Fruit fly (Drosophila melanogaster) whole organism, prepupa: Measurements from ENCODE around the gene CG9784.

Source experiments
- Blimp-1 ChIP-seq: fragments of 200-800 bp; sonication (Bioruptor generic); optimal IDR thresholded peaks from 3 replicates; lab custom pipeline; 2017; ENCODE audit warnings: missing biosample characterization, missing genetic modification characterization, mild to moderate bottlenecking, moderate library complexity, missing genetic modification reagents
- CG10631 ChIP-seq: fragments of 200-800 bp; sonication (Bioruptor generic); optimal IDR thresholded peaks from 2 replicates; lab custom pipeline; 2016; ENCODE audit warnings: missing biosample characterization, missing genetic modification characterization
- CG10669 ChIP-seq: fragments of 200-800 bp; sonication (Bioruptor generic); optimal IDR thresholded peaks from 3 replicates; lab custom pipeline; 2018; ENCODE audit warnings: missing biosample characterization, mild to moderate bottlenecking, missing genetic modification characterization, moderate library complexity
- CG11762 ChIP-seq: fragments of 200-800 bp; sonication (Bioruptor generic); optimal IDR thresholded peaks from 3 replicates; lab custom pipeline; 2016; ENCODE audit warnings: missing biosample characterization, missing genetic modification characterization; ENCODE audit not compliant: insufficient read depth
- CG11902 ChIP-seq: fragments of 200-800 bp; sonication (Bioruptor generic); optimal IDR thresholded peaks from 3 replicates; lab custom pipeline; 2016; ENCODE audit warnings: missing biosample characterization, missing genetic modification characterization
- CG1621 ChIP-seq: fragments of 200-800 bp; sonication (Bioruptor generic); optimal IDR thresholded peaks from 3 replicates; lab custom pipeline; 2018; ENCODE audit warnings: missing biosample characterization, mild to moderate bottlenecking, missing genetic modification characterization
- CG3032 ChIP-seq: fragments of 200-800 bp; optimal IDR thresholded peaks from 2 replicates; lab custom pipeline; 2019; ENCODE audit warnings: missing biosample characterization, mild to moderate bottlenecking, missing genetic modification characterization, moderate library complexity
- CG31627 ChIP-seq: fragments of 200-800 bp; sonication (Bioruptor generic); optimal IDR thresholded peaks from 3 replicates; lab custom pipeline; 2016; ENCODE audit warnings: missing biosample characterization, missing genetic modification characterization
- CG32006 ChIP-seq: fragments of 200-800 bp; sonication (Bioruptor generic); optimal IDR thresholded peaks from 3 replicates; lab custom pipeline; 2017; ENCODE audit warnings: missing biosample characterization, mild to moderate bottlenecking, missing genetic modification characterization
- CG34406 ChIP-seq: fragments of 200-800 bp; sonication (Bioruptor generic); optimal IDR thresholded peaks from 3 replicates; lab custom pipeline; 2016; ENCODE audit warnings: missing biosample characterization, missing genetic modification characterization
- CG4318 ChIP-seq: fragments of 200-800 bp; sonication (Bioruptor generic); optimal IDR thresholded peaks from 3 replicates; lab custom pipeline; 2017; ENCODE audit warnings: missing biosample characterization, mild to moderate bottlenecking, missing genetic modification characterization
- CG6163 ChIP-seq: fragments of 200-800 bp; sonication (Bioruptor generic); IDR thresholded peaks from 3 replicates; pipeline ENCODE4 v1.3.6; 2022; ENCODE audit warnings: missing biosample characterization, missing genetic modification characterization
- CG6276 ChIP-seq: fragments of 200-800 bp; sonication (Bioruptor generic); optimal IDR thresholded peaks from 2 replicates; lab custom pipeline; 2017; ENCODE audit warnings: missing biosample characterization, mild to moderate bottlenecking, missing genetic modification characterization
- CG6792 ChIP-seq: fragments of 200-800 bp; sonication (Bioruptor generic); optimal IDR thresholded peaks from 3 replicates; lab custom pipeline; 2016; ENCODE audit warnings: missing biosample characterization, missing genetic modification characterization
- CG6808 ChIP-seq: fragments of 200-800 bp; sonication (Bioruptor generic); optimal IDR thresholded peaks from 3 replicates; lab custom pipeline; 2017; ENCODE audit warnings: missing biosample characterization, missing genetic modification characterization, mild to moderate bottlenecking, moderate library complexity, missing genetic modification reagents
- CG6854 ChIP-seq: fragments of 200-800 bp; sonication (Bioruptor generic); optimal IDR thresholded peaks from 2 replicates; lab custom pipeline; 2017; ENCODE audit warnings: missing biosample characterization, mild to moderate bottlenecking, missing genetic modification characterization
- CG8319 ChIP-seq: fragments of 200-800 bp; sonication (Bioruptor generic); optimal IDR thresholded peaks from 3 replicates; lab custom pipeline; 2016; ENCODE audit warnings: missing biosample characterization, missing genetic modification characterization
- CG8632 ChIP-seq: fragments of 200-800 bp; sonication (Bioruptor generic); optimal IDR thresholded peaks from 3 replicates; lab custom pipeline; 2016; ENCODE audit warnings: missing biosample characterization, missing genetic modification characterization
- CG9139 ChIP-seq: fragments of 200-800 bp; sonication (Bioruptor generic); optimal IDR thresholded peaks from 3 replicates; lab custom pipeline; 2017; ENCODE audit warnings: missing biosample characterization, mild to moderate bottlenecking, missing genetic modification characterization
- Eip75B ChIP-seq: fragments of 200-800 bp; sonication (Bioruptor generic); optimal IDR thresholded peaks from 3 replicates; lab custom pipeline; 2016; ENCODE audit warnings: missing biosample characterization, missing genetic modification characterization
- Eip78C ChIP-seq: fragments of 200-800 bp; sonication (Bioruptor generic); peaks from one replicate; lab custom pipeline; 2016; ENCODE audit warnings: missing biosample characterization, missing genetic modification characterization
- Gug ChIP-seq: fragments of 200-800 bp; sonication (Bioruptor generic); IDR thresholded peaks from 2 replicates; pipeline ENCODE4 v1.3.6; 2022; ENCODE audit warnings: missing biosample characterization, missing genetic modification characterization
- Hr39 ChIP-seq: fragments of 200-800 bp; sonication (Bioruptor generic); optimal IDR thresholded peaks from 2 replicates; lab custom pipeline; 2016; ENCODE audit warnings: missing biosample characterization, missing genetic modification characterization
- Hr4 ChIP-seq: fragments of 200-800 bp; sonication (Bioruptor generic); optimal IDR thresholded peaks from 3 replicates; lab custom pipeline; 2016; ENCODE audit warnings: missing biosample characterization, missing genetic modification characterization
- Met ChIP-seq: fragments of 200-800 bp; sonication (Bioruptor generic); optimal IDR thresholded peaks from 3 replicates; lab custom pipeline; 2016; ENCODE audit warnings: missing biosample characterization, missing genetic modification characterization
- OdsH ChIP-seq: fragments of 200-800 bp; sonication (Bioruptor generic); optimal IDR thresholded peaks from 3 replicates; lab custom pipeline; 2016; ENCODE audit warnings: missing biosample characterization, missing genetic modification characterization
- Smox ChIP-seq: fragments of 200-800 bp; sonication (Bioruptor generic); optimal IDR thresholded peaks from 3 replicates; lab custom pipeline; 2016; ENCODE audit warnings: missing biosample characterization, missing genetic modification characterization
- Sox14 ChIP-seq: fragments of 200-800 bp; sonication (Bioruptor generic); optimal IDR thresholded peaks from 3 replicates; lab custom pipeline; 2016; ENCODE audit warnings: missing biosample characterization, missing genetic modification characterization
- Sox15 ChIP-seq: fragments of 200-800 bp; sonication (Bioruptor generic); optimal IDR thresholded peaks from 3 replicates; lab custom pipeline; 2016; ENCODE audit warnings: missing biosample characterization, missing genetic modification characterization
- achi ChIP-seq: fragments of 200-800 bp; sonication (Bioruptor generic); optimal IDR thresholded peaks from 3 replicates; lab custom pipeline; 2016; ENCODE audit warnings: missing biosample characterization, missing genetic modification characterization
- acj6 ChIP-seq: fragments of 200-800 bp; sonication (Bioruptor generic); optimal IDR thresholded peaks from 3 replicates; lab custom pipeline; 2016; ENCODE audit warnings: missing biosample characterization, missing genetic modification characterization
- cyc ChIP-seq: fragments of 200-800 bp; sonication (Bioruptor generic); optimal IDR thresholded peaks from 3 replicates; lab custom pipeline; 2016; ENCODE audit warnings: missing biosample characterization, missing genetic modification characterization
- eg ChIP-seq: fragments of 200-800 bp; sonication (Bioruptor generic); IDR thresholded peaks from 3 replicates; pipeline ENCODE4 v1.3.6; 2022; ENCODE audit warnings: missing biosample characterization, missing genetic modification characterization
- esn ChIP-seq: fragments of 200-800 bp; sonication (Bioruptor generic); optimal IDR thresholded peaks from 2 replicates; lab custom pipeline; 2016; ENCODE audit warnings: missing biosample characterization, mild to moderate bottlenecking, missing genetic modification characterization, moderate library complexity
- fkh ChIP-seq: fragments of 200-800 bp; sonication (Bioruptor generic); optimal IDR thresholded peaks from 3 replicates; lab custom pipeline; 2017; ENCODE audit warnings: missing biosample characterization, mild to moderate bottlenecking, missing genetic modification characterization, moderate library complexity
- lz ChIP-seq: fragments of 200-800 bp; sonication (Bioruptor generic); optimal IDR thresholded peaks from 3 replicates; lab custom pipeline; 2016; ENCODE audit warnings: missing biosample characterization, missing genetic modification characterization
- pdm3 ChIP-seq: fragments of 200-800 bp; sonication (Bioruptor generic); optimal IDR thresholded peaks from 3 replicates; lab custom pipeline; 2016; ENCODE audit warnings: missing biosample characterization, missing genetic modification characterization
- ss ChIP-seq, 2 experiments: fragments of 200-800 bp; sonication (Bioruptor generic); optimal IDR thresholded peaks; 2 replicates in 1 of 2; 3 replicates in 1 of 2; lab custom pipeline; 2017 to 2018; ENCODE audit warnings: mild to moderate bottlenecking in 2 of 2, missing biosample characterization in 2 of 2, missing genetic modification characterization in 2 of 2, moderate library complexity in 1 of 2
- svp ChIP-seq: fragments of 200-800 bp; sonication (Bioruptor generic); peaks from one replicate; lab custom pipeline; 2016; ENCODE audit warnings: missing biosample characterization, missing genetic modification characterization
- topi ChIP-seq: fragments of 200-800 bp; sonication (Bioruptor generic); optimal IDR thresholded peaks from 3 replicates; lab custom pipeline; 2016; ENCODE audit warnings: missing biosample characterization, missing genetic modification characterization

The CG9784 gene

dm6 chrX:16581703-16582102 is 17.3 kb downstream of the CG9784 start:
- TF ChIP-seq topi (GFP tag; lab: Kevin White, UChicago) = peak; percentile 4
- no peak for TF ChIP-seq CG1621 (tag; lab: Kevin White, UChicago)
- peak; percentile 4 for TF ChIP-seq lz (GFP tag; lab: Kevin White, UChicago)
- TF ChIP-seq Hr39 (GFP tag; lab: Kevin White, UChicago) = peak; percentile 21
- TF ChIP-seq acj6 = peak; percentile 15
- TF ChIP-seq Sox15 (GFP tag; lab: Kevin White, UChicago) = no peak
- peak; percentile 12 for TF ChIP-seq OdsH (GFP tag; lab: Kevin White, UChicago)
- peak; percentile 3 for TF ChIP-seq CG31627 (GFP tag; lab: Kevin White, UChicago)
- no peak for TF ChIP-seq CG11762 (GFP tag; lab: Kevin White, UChicago)
- peak; percentile 7 for TF ChIP-seq pdm3 (GFP tag; lab: Kevin White, UChicago)
- peak; percentile 0 for TF ChIP-seq esn
- TF ChIP-seq Eip78C (GFP tag; lab: Kevin White, UChicago) = peak; percentile 62
- peak; percentile 56 for TF ChIP-seq CG32006 (GFP tag; lab: Kevin White, UChicago)
- TF ChIP-seq Gug (GFP tag; lab: Robert Waterston, UW) = no peak
- peak; percentile 3 for TF ChIP-seq Sox14
- TF ChIP-seq achi (GFP tag; lab: Kevin White, UChicago) = no peak
- no peak for TF ChIP-seq CG11902 (GFP tag; lab: Kevin White, UChicago)
- peak; percentile 10 for TF ChIP-seq cyc (GFP tag; lab: Kevin White, UChicago)
- peak; percentile 55 for TF ChIP-seq Hr4 (GFP tag; lab: Kevin White, UChicago)
- no peak for TF ChIP-seq ss (GFP tag; optimal IDR thresholded peaks at IDR 0.05; lab: Kevin White, UChicago)

- TF ChIP-seq eg (GFP tag; lab: Robert Waterston, UW) = no peak
- peak; percentile 43 for TF ChIP-seq Hr4 (GFP tag; lab: Kevin White, UChicago)
- peak; percentile 27 for TF ChIP-seq CG4318 (GFP tag; lab: Kevin White, UChicago)
- TF ChIP-seq CG8632 = peak; percentile 25
- TF ChIP-seq CG10631 (GFP tag; lab: Kevin White, UChicago) = peak; percentile 9
- peak; percentile 21 for TF ChIP-seq CG6276
- peak; percentile 31 for TF ChIP-seq CG3032 (tag; lab: Kevin White, UChicago)
- peak; percentile 29 for TF ChIP-seq Eip75B (GFP tag; lab: Kevin White, UChicago)
- TF ChIP-seq CG6163 (GFP tag; lab: Robert Waterston, UW) = no peak
- peak; percentile 16 for TF ChIP-seq acj6
- peak; percentile 33 for TF ChIP-seq svp (GFP tag; lab: Kevin White, UChicago)
- TF ChIP-seq CG32006 (GFP tag; lab: Kevin White, UChicago) = peak; percentile 61
- peak; percentile 18 for TF ChIP-seq topi (GFP tag; lab: Kevin White, UChicago)
- no peak for TF ChIP-seq CG9139 (GFP tag; lab: Kevin White, UChicago)
- peak; percentile 25 for TF ChIP-seq achi (GFP tag; lab: Kevin White, UChicago)
- TF ChIP-seq OdsH (GFP tag; lab: Kevin White, UChicago) = peak; percentile 46
- no peak for TF ChIP-seq Hr39 (GFP tag; lab: Kevin White, UChicago)
- peak; percentile 4 for TF ChIP-seq cyc (GFP tag; lab: Kevin White, UChicago)
- peak in 1 of 2 experiments; percentile 23 for TF ChIP-seq ss (GFP tag; optimal IDR thresholded peaks at IDR 0.05; lab: Kevin White, UChicago)
- TF ChIP-seq pdm3 (GFP tag; lab: Kevin White, UChicago) = peak; percentile 6
- peak; percentile 33 for TF ChIP-seq CG10669 (GFP tag; lab: Kevin White, UChicago)
- TF ChIP-seq esn = peak; percentile 19
- TF ChIP-seq Eip78C (GFP tag; lab: Kevin White, UChicago) = peak; percentile 51
- no peak for TF ChIP-seq fkh (GFP tag; lab: Kevin White, UChicago)
- TF ChIP-seq Smox (GFP tag; lab: Kevin White, UChicago) = peak; percentile 1
- TF ChIP-seq Met (GFP tag; lab: Kevin White, UChicago) = no peak
- peak; percentile 19 for TF ChIP-seq CG34406 (GFP tag; lab: Kevin White, UChicago)
- no peak for TF ChIP-seq CG8319 (GFP tag; lab: Kevin White, UChicago)
- peak; percentile 15 for TF ChIP-seq CG6808 (GFP tag; lab: Kevin White, UChicago)
- no peak for TF ChIP-seq CG6854 (GFP tag; lab: Kevin White, UChicago)
- TF ChIP-seq CG6792 (GFP tag; lab: Kevin White, UChicago) = peak; percentile 6
- peak; percentile 11; the same call in 1 of the 2 replicates for TF ChIP-seq Gug (GFP tag; lab: Robert Waterston, UW)
- no peak for TF ChIP-seq Blimp-1 (GFP tag; lab: Kevin White, UChicago)
Measured at dm6 chrX:16579978-16580377, 19.0 kb downstream of the CG9784 start.
